Worm (Caenorhabditis elegans) whole organism, L3 larva: Measurements from ENCODE around the gene atg-18.

ENCODE experiments used
- R02D3.7 ChIP-seq: fragments of 150-350 bp; optimal IDR thresholded peaks from 2 replicates; lab custom pipeline; 2014; ENCODE audit warnings: missing biosample characterization, missing genetic modification characterization
- aly-2 ChIP-seq: fragments of 150-350 bp; optimal IDR thresholded peaks from 2 replicates; lab custom pipeline; 2014; ENCODE audit warnings: missing biosample characterization, missing genetic modification characterization
- ama-1 ChIP-seq: fragments of 150-350 bp; optimal IDR thresholded peaks from 2 replicates; lab custom pipeline; 2018
- ceh-82 ChIP-seq: fragments of 150-350 bp; optimal IDR thresholded peaks from 2 replicates; lab custom pipeline; 2014; ENCODE audit warnings: missing biosample characterization, missing genetic modification characterization
- daf-12 ChIP-seq: fragments of 150-350 bp; optimal IDR thresholded peaks from 2 replicates; lab custom pipeline; 2014; ENCODE audit warnings: missing biosample characterization, missing genetic modification reagents, missing genetic modification characterization
- elt-1 ChIP-seq: fragments of 150-350 bp; optimal IDR thresholded peaks from 2 replicates; lab custom pipeline; 2014; ENCODE audit warnings: missing biosample characterization, missing genetic modification characterization
- elt-2 ChIP-seq: sonication (generic microtip); optimal IDR thresholded peaks from 2 replicates; lab custom pipeline; 2016; ENCODE audit warnings: missing genetic modification reagents, mild to moderate bottlenecking, missing genetic modification characterization, missing compliant biosample characterization
- elt-3 ChIP-seq, 3 experiments: fragments of 150-350 bp in 1 of 3; sonication (generic microtip) in 2 of 3; optimal IDR thresholded peaks; 2 replicates in 2 of 3; 4 replicates in 1 of 3; lab custom pipeline; 2014 to 2017; ENCODE audit warnings: missing biosample characterization in 3 of 3, missing genetic modification characterization in 3 of 3
- eor-1 ChIP-seq, 2 experiments: fragments of 150-350 bp; optimal IDR thresholded peaks; 2 replicates each; lab custom pipeline; 2014 to 2018; ENCODE audit warnings: missing biosample characterization in 2 of 2, missing genetic modification characterization in 2 of 2
- fkh-10 ChIP-seq: sonication (generic microtip); optimal IDR thresholded peaks from 2 replicates; lab custom pipeline; 2017; ENCODE audit warnings: missing biosample characterization, missing genetic modification reagents, missing genetic modification characterization
- fos-1 ChIP-seq: fragments of 150-350 bp; optimal IDR thresholded peaks from 2 replicates; lab custom pipeline; 2014; ENCODE audit warnings: missing biosample characterization, missing genetic modification characterization
- hmg-11 ChIP-seq: sonication (generic microtip); optimal IDR thresholded peaks from 2 replicates; lab custom pipeline; 2016; ENCODE audit warnings: missing genetic modification characterization, missing compliant biosample characterization
- jun-1 ChIP-seq: fragments of 150-350 bp; optimal IDR thresholded peaks from 2 replicates; lab custom pipeline; 2014; ENCODE audit warnings: missing biosample characterization, missing genetic modification reagents, missing genetic modification characterization
- lin-15B ChIP-seq: fragments of 150-350 bp; optimal IDR thresholded peaks from 2 replicates; lab custom pipeline; 2014; ENCODE audit warnings: missing biosample characterization, missing genetic modification characterization
- lin-39 ChIP-seq: fragments of 150-350 bp; optimal IDR thresholded peaks from 2 replicates; lab custom pipeline; 2018; ENCODE audit warnings: missing biosample characterization, missing genetic modification reagents, missing genetic modification characterization
- lsy-12 ChIP-seq: sonication (generic microtip); optimal IDR thresholded peaks from 2 replicates; lab custom pipeline; 2016; ENCODE audit warnings: mild to moderate bottlenecking, missing genetic modification characterization, missing compliant biosample characterization
- mdl-1 ChIP-seq: fragments of 150-350 bp; optimal IDR thresholded peaks from 2 replicates; lab custom pipeline; 2014; ENCODE audit warnings: missing biosample characterization, missing genetic modification characterization
- nhr-11 ChIP-seq: fragments of 150-350 bp; optimal IDR thresholded peaks from 2 replicates; lab custom pipeline; 2014; ENCODE audit warnings: missing biosample characterization, missing genetic modification characterization
- nhr-12 ChIP-seq: fragments of 150-350 bp; optimal IDR thresholded peaks from 2 replicates; lab custom pipeline; 2014; ENCODE audit warnings: missing biosample characterization, missing genetic modification characterization
- nhr-23 ChIP-seq: fragments of 150-350 bp; optimal IDR thresholded peaks from 2 replicates; lab custom pipeline; 2014; ENCODE audit warnings: missing biosample characterization, missing genetic modification reagents, missing genetic modification characterization
- nhr-237 ChIP-seq: fragments of 150-350 bp; optimal IDR thresholded peaks from 2 replicates; lab custom pipeline; 2014; ENCODE audit warnings: missing biosample characterization, missing genetic modification characterization
- nhr-25 ChIP-seq: sonication (generic microtip); optimal IDR thresholded peaks from 2 replicates; lab custom pipeline; 2017; ENCODE audit warnings: missing biosample characterization, missing genetic modification characterization
- nhr-28 ChIP-seq: fragments of 150-350 bp; optimal IDR thresholded peaks from 2 replicates; lab custom pipeline; 2014; ENCODE audit warnings: missing biosample characterization, missing genetic modification characterization
- nhr-67 ChIP-seq: fragments of 150-350 bp; optimal IDR thresholded peaks from 2 replicates; lab custom pipeline; 2014; ENCODE audit warnings: missing biosample characterization, missing genetic modification characterization
- nhr-76 ChIP-seq: fragments of 150-350 bp; sonication (generic microtip); optimal IDR thresholded peaks from 5 replicates; lab custom pipeline; 2014; ENCODE audit warnings: missing biosample characterization, missing genetic modification characterization
- nhr-77 ChIP-seq: fragments of 150-350 bp; optimal IDR thresholded peaks from 2 replicates; lab custom pipeline; 2014; ENCODE audit warnings: missing biosample characterization, missing genetic modification characterization
- pha-4 ChIP-seq: fragments of 150-350 bp; optimal IDR thresholded peaks from 2 replicates; lab custom pipeline; 2014; ENCODE audit warnings: missing biosample characterization, missing genetic modification reagents, missing genetic modification characterization
- pqm-1 ChIP-seq: fragments of 150-350 bp; optimal IDR thresholded peaks from 2 replicates; lab custom pipeline; 2017; ENCODE audit warnings: missing biosample characterization, missing genetic modification characterization, inconsistent platforms
- sea-2 ChIP-seq: fragments of 150-350 bp; sonication (generic microtip); optimal IDR thresholded peaks from 4 replicates; lab custom pipeline; 2014; ENCODE audit warnings: missing biosample characterization, missing genetic modification reagents, missing genetic modification characterization
- skn-1 ChIP-seq: fragments of 150-350 bp; optimal IDR thresholded peaks from 2 replicates; lab custom pipeline; 2014; ENCODE audit warnings: missing biosample characterization, missing genetic modification characterization
- tbx-2 ChIP-seq: sonication (generic microtip); optimal IDR thresholded peaks from 2 replicates; lab custom pipeline; 2016; ENCODE audit warnings: mild to moderate bottlenecking, missing genetic modification characterization, missing compliant biosample characterization
- unc-62 ChIP-seq: fragments of 150-350 bp; sonication (generic microtip); optimal IDR thresholded peaks from 4 replicates; lab custom pipeline; 2014; ENCODE audit warnings: missing biosample characterization, missing genetic modification reagents, missing genetic modification characterization
- zag-1 ChIP-seq: fragments of 150-350 bp; optimal IDR thresholded peaks from 2 replicates; lab custom pipeline; 2014; ENCODE audit warnings: missing biosample characterization, missing genetic modification characterization
- ztf-11 ChIP-seq: fragments of 150-350 bp; optimal IDR thresholded peaks from 2 replicates; lab custom pipeline; 2014; ENCODE audit warnings: missing biosample characterization, missing genetic modification characterization
- ztf-4 ChIP-seq: fragments of 150-350 bp; optimal IDR thresholded peaks from 2 replicates; lab custom pipeline; 2014; ENCODE audit warnings: missing biosample characterization, missing genetic modification characterization

Gene atg-18

ce11 chrV:8652177-8652576 lies 21.1 kb upstream of the atg-18 start:
- TF ChIP-seq unc-62 (GFP tag; lab: Kevin White, UChicago) (peak; percentile 65), nhr-23 (tag; lab: Kevin White, UChicago) (peak; percentile 4), ztf-11 (tag; lab: Kevin White, UChicago) (no peak), elt-3 (tag; optimal IDR thresholded peaks at IDR 0.05; lab: Kevin White, UChicago) (no peak), elt-1 (tag; lab: Kevin White, UChicago) (peak; percentile 67), nhr-25 (tag; lab: Kevin White, UChicago) (peak; percentile 84), daf-12 (tag; lab: Kevin White, UChicago) (no peak), tbx-2 (tag; lab: Kevin White, UChicago) (no peak), lin-39 (tag; lab: Kevin White, UChicago) (peak; percentile 77), nhr-12 (no peak)
- TF ChIP-seq, all 47 proteins: peak for 5

- peak; percentile 86 for TF ChIP-seq skn-1 (tag; lab: Kevin White, UChicago)
- no peak for TF ChIP-seq lin-15B (tag; lab: Kevin White, UChicago)
- peak; percentile 33 for TF ChIP-seq lsy-12 (tag; lab: Kevin White, UChicago)
- TF ChIP-seq ama-1 (lab: Kevin White, UChicago): no peak
- TF ChIP-seq jun-1 (tag; lab: Kevin White, UChicago): peak; percentile 87
- TF ChIP-seq elt-2 (tag; lab: Kevin White, UChicago): peak; percentile 100
- peak; percentile 75 for TF ChIP-seq pha-4 (tag; lab: Kevin White, UChicago)
- TF ChIP-seq pqm-1 (tag; lab: Kevin White, UChicago): peak; percentile 100
- TF ChIP-seq, all 47 proteins: peak for 6
These were observed 20.0 kb upstream of the atg-18 start for ce11 chrV:8651007-8651711.

DNA sequence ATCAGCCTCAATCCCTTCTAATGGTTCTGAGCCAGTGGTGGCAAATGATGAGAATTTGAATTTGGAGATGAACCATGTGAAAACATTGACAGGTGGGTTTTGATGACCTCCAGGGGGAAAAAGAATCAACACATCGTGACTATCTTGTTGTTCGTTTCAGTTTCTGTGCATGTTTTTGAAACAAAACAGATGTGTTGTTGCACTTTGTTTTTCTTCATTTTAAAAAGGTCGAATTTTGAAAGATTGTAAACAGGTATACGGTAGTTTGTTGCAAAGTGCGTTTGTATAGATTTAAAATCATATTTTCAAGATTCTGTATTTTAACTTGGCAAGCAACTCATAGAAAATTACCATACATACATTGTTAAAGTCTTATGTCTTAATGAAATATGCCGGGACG lies 19.2 kb upstream of the atg-18 start:
- TF ChIP-seq lsy-12 (tag; lab: Kevin White, UChicago) (no peak), mdl-1 (tag; lab: Kevin White, UChicago) (no peak), fkh-10 (no peak), nhr-12 (no peak), nhr-76 (tag; lab: Kevin White, UChicago) (no peak)

DNA sequence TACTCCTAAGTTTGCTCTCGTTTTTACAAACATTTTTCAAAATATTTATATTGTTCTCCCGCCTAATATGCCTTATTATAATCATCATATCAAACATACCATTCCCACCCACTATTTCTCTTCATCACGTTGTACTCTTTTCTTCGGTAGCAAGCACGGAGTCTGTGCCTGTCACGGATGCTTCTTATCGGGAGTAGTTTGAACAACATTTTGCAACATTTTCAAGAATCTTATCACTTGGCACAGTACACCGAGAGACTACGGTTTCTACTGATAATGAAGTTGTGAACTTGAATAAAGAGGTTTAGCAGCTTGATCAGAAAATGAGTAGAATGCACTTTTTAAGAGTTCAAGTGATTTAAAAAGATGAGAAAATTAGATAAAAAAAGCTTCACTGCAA lies 17.1 kb upstream of the atg-18 start:
- TF ChIP-seq nhr-28 (tag; lab: Kevin White, UChicago) (no peak), pha-4 (tag; lab: Kevin White, UChicago) (peak; percentile 42), nhr-23 (tag; lab: Kevin White, UChicago) (no peak), elt-2 (tag; lab: Kevin White, UChicago) (peak; percentile 98), eor-1 (tag; optimal IDR thresholded peaks at IDR 0.05; lab: Kevin White, UChicago) (no peak), pqm-1 (tag; lab: Kevin White, UChicago) (peak; percentile 99), unc-62 (GFP tag; lab: Kevin White, UChicago) (no peak), fos-1 (tag; lab: Kevin White, UChicago) (no peak), ztf-11 (tag; lab: Kevin White, UChicago) (no peak), nhr-77 (tag; lab: Kevin White, UChicago) (no peak), fkh-10 (no peak), zag-1 (no peak), ztf-4 (tag; lab: Kevin White, UChicago) (no peak), nhr-67 (tag; lab: Kevin White, UChicago) (no peak), ceh-82 (tag; lab: Kevin White, UChicago) (no peak), lin-39 (tag; lab: Kevin White, UChicago) (no peak), ama-1 (lab: Kevin White, UChicago) (no peak), lin-15B (tag; lab: Kevin White, UChicago) (no peak), nhr-11 (no peak), aly-2 (tag; lab: Kevin White, UChicago) (no peak), nhr-237 (no peak), jun-1 (tag; lab: Kevin White, UChicago) (peak; percentile 11), hmg-11 (no peak), lsy-12 (tag; lab: Kevin White, UChicago) (no peak), elt-1 (tag; lab: Kevin White, UChicago) (no peak), R02D3.7 (tag; lab: Kevin White, UChicago) (no peak), sea-2 (GFP tag; lab: Kevin White, UChicago) (no peak)
